Fruit fly (Drosophila melanogaster): ENCODE measurements around the gene Diedel2.

DNA sequence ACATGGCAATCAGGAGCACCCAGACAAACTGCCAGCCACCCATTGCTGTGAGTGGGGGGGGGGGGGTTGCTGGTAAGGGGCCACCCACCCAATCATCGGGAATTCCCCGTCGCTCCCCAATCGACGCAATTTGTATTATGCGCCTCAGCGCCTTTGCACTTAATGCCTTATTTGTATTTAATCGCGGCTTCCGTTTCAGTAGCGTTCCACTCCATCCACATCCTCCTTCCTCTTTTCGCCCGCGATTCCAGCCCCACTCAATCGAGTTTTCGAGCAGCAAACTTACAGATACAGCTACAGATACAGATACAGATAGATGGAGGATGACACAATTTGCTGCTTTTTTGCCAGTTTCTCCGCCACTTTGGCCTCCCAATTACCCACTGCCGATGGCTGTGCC is 2.7 kb downstream of the Diedel2 start:
- no peak for TF ChIP-seq Dll (optimal IDR thresholded peaks at IDR 0.05)
- no peak for TF ChIP-seq pan (optimal IDR thresholded peaks at IDR 0.05)

All from whole organism.